Fruit fly (Drosophila melanogaster) whole organism, embryonic: ENCODE data around the gene Fam92.

Experiments used
- CG2889 ChIP-seq: fragments of 200-800 bp; sonication (Bioruptor generic); IDR thresholded peaks from 3 replicates; pipeline ENCODE4 v1.3.6; 2022; ENCODE audit warnings: missing biosample characterization, missing genetic modification characterization
- CG34224 ChIP-seq: fragments of 200-800 bp; sonication (Bioruptor generic); IDR thresholded peaks from 3 replicates; pipeline ENCODE4 v1.3.6; 2022; ENCODE audit warnings: missing biosample characterization, missing genetic modification characterization; ENCODE audit not compliant: partially characterized antibody
- CG3726 ChIP-seq: fragments of 200-800 bp; sonication (Bioruptor generic); IDR thresholded peaks from 3 replicates; pipeline ENCODE4, ENCODE4 v1.3.6; 2022; ENCODE audit warnings: missing biosample characterization, missing genetic modification characterization
- CG6175 ChIP-seq: fragments of 200-800 bp; sonication (Bioruptor generic); IDR thresholded peaks from 3 replicates; pipeline ENCODE4 v1.3.6; 2022; ENCODE audit warnings: missing biosample characterization, missing genetic modification characterization
- CG9727 ChIP-seq: fragments of 200-800 bp; sonication (Bioruptor generic); optimal IDR thresholded peaks from 3 replicates; lab custom pipeline; 2017; ENCODE audit warnings: missing biosample characterization, mild to moderate bottlenecking, missing genetic modification characterization
- GATAe ChIP-seq: fragments of 200-800 bp; sonication (Bioruptor generic); conservative IDR thresholded peaks from 2 replicates; pipeline ENCODE4 v1.3.6; 2022; ENCODE audit warnings: missing biosample characterization, missing genetic modification characterization
- MBD-R2 ChIP-seq: fragments of 200-800 bp; sonication (Bioruptor generic); IDR thresholded peaks from 2 replicates; pipeline ENCODE4 v1.3.6; 2022; ENCODE audit warnings: missing biosample characterization, missing genetic modification characterization
- Rx ChIP-seq: fragments of 200-800 bp; sonication (Bioruptor generic); IDR thresholded peaks from 2 replicates; pipeline ENCODE4 v1.3.6; 2022; ENCODE audit warnings: missing biosample characterization, missing genetic modification characterization
- grau ChIP-seq: fragments of 200-800 bp; optimal IDR thresholded peaks from 3 replicates; lab custom pipeline; 2019; ENCODE audit warnings: missing biosample characterization, mild to moderate bottlenecking, missing genetic modification characterization, moderate library complexity
- hb ChIP-seq: fragments of 200-800 bp; sonication (Bioruptor generic); IDR thresholded peaks from 3 replicates; pipeline ENCODE4 v1.3.6; 2022; ENCODE audit warnings: missing biosample characterization, missing genetic modification characterization; ENCODE audit not compliant: partially characterized antibody
- mld ChIP-seq: fragments of 200-800 bp; sonication (Bioruptor generic); IDR thresholded peaks from 3 replicates; pipeline ENCODE4 v1.3.6; 2022; ENCODE audit warnings: missing biosample characterization, missing genetic modification characterization; ENCODE audit not compliant: partially characterized antibody
- otp ChIP-seq: fragments of 200-800 bp; sonication (Bioruptor generic); IDR thresholded peaks from 3 replicates; pipeline ENCODE4, ENCODE4 v1.3.6; 2022; ENCODE audit warnings: missing biosample characterization, missing genetic modification characterization
- zf30C ChIP-seq: fragments of 200-800 bp; sonication (Bioruptor generic); optimal IDR thresholded peaks from 3 replicates; lab custom pipeline; 2018; ENCODE audit warnings: missing biosample characterization, mild to moderate bottlenecking, missing genetic modification characterization

dm6 chr2L:12457201-12457600 lies 32.5 kb downstream of the Fam92 start:
- TF ChIP-seq Rx (GFP tag; lab: Robert Waterston, UW) (no peak), CG6175 (GFP tag; lab: Robert Waterston, UW) (no peak), GATAe (no peak), MBD-R2 (GFP tag; lab: Robert Waterston, UW) (no peak), CG2889 (no peak), CG3726 (GFP tag; lab: Robert Waterston, UW) (no peak), mld (no peak), zf30C (no peak), grau (tag; lab: Kevin White, UChicago) (no peak), hb (no peak), CG34224 (GFP tag; lab: Robert Waterston, UW) (no peak), otp (GFP tag; lab: Robert Waterston, UW) (no peak), CG9727 (GFP tag; lab: Kevin White, UChicago) (no peak)
